Worm (Caenorhabditis elegans) whole organism, L4 larva: ENCODE results near the gene urb-1.
A peak's percentile ranks its signal among the peaks of the same experiment; 100 is the strongest.

Source experiments
- D1046.2 ChIP-seq: fragments of 200-800 bp; sonication (Bioruptor generic); IDR thresholded peaks from 2 replicates; pipeline ENCODE4 v1.3.6; 2022; ENCODE audit warnings: missing genetic modification characterization, missing compliant biosample characterization
- F10B5.3 ChIP-seq: sonication (generic microtip); optimal IDR thresholded peaks from 2 replicates; lab custom pipeline; 2016; ENCODE audit warnings: mild to moderate bottlenecking, missing genetic modification characterization, missing compliant biosample characterization
- F37D6.2 ChIP-seq: sonication (generic microtip); optimal IDR thresholded peaks from 2 replicates; lab custom pipeline; 2016; ENCODE audit warnings: mild to moderate bottlenecking, missing genetic modification characterization, missing compliant biosample characterization
- F44E2.7 ChIP-seq: fragments of 200-800 bp; sonication (Bioruptor generic); IDR thresholded peaks from 2 replicates; pipeline ENCODE4 v2.1.2; 2022; ENCODE audit warnings: missing genetic modification characterization, missing compliant biosample characterization
- T26A8.4 ChIP-seq: fragments of 200-800 bp; sonication (Bioruptor generic); IDR thresholded peaks from 2 replicates; pipeline ENCODE4 v1.3.6; 2022; ENCODE audit warnings: missing genetic modification characterization, missing compliant biosample characterization
- Y48G9A.11 ChIP-seq: fragments of 200-800 bp; sonication (Bioruptor generic); IDR thresholded peaks from 2 replicates; pipeline ENCODE4 v1.3.6; 2022; ENCODE audit warnings: missing genetic modification reagents, missing genetic modification characterization, missing compliant biosample characterization
- Y75B8A.6 ChIP-seq: fragments of 200-800 bp; sonication (Bioruptor generic); IDR thresholded peaks from 2 replicates; pipeline ENCODE4 v1.3.6; 2022; ENCODE audit warnings: missing genetic modification reagents, missing genetic modification characterization, missing compliant biosample characterization
- ZK337.2 ChIP-seq: fragments of 200-800 bp; sonication (Bioruptor generic); IDR thresholded peaks from 2 replicates; pipeline ENCODE4 v1.3.6; 2022; ENCODE audit warnings: missing genetic modification reagents, missing genetic modification characterization, missing compliant biosample characterization
- ZK546.5 ChIP-seq, 2 experiments: sonication (generic microtip); optimal IDR thresholded peaks; 2 replicates each; lab custom pipeline; 2017; ENCODE audit warnings: missing biosample characterization in 2 of 2, missing genetic modification characterization in 2 of 2
- ama-1 ChIP-seq: fragments of 150-350 bp; optimal IDR thresholded peaks from 2 replicates; lab custom pipeline; 2014; ENCODE audit warnings: inconsistent platforms, mixed read lengths
- ceh-32 ChIP-seq: sonication (generic microtip); optimal IDR thresholded peaks from 2 replicates; lab custom pipeline; 2016; ENCODE audit warnings: mild to moderate bottlenecking, missing genetic modification characterization, missing compliant biosample characterization; ENCODE audit not compliant: poor library complexity
- ceh-44 ChIP-seq: fragments of 200-800 bp; sonication (Bioruptor generic); IDR thresholded peaks from 2 replicates; pipeline ENCODE4 v1.3.6; 2022; ENCODE audit warnings: missing genetic modification reagents, missing genetic modification characterization, missing compliant biosample characterization
- ceh-62 ChIP-seq: sonication (generic microtip); optimal IDR thresholded peaks from 2 replicates; lab custom pipeline; 2017; ENCODE audit warnings: missing biosample characterization, missing genetic modification characterization
- ceh-82 ChIP-seq: sonication (generic microtip); optimal IDR thresholded peaks from 2 replicates; lab custom pipeline; 2017; ENCODE audit warnings: missing biosample characterization, missing genetic modification characterization
- ctbp-1 ChIP-seq: fragments of 200-800 bp; sonication (Bioruptor generic); IDR thresholded peaks from 2 replicates; pipeline ENCODE4 v1.3.6; 2022; ENCODE audit warnings: missing genetic modification reagents, missing genetic modification characterization, missing compliant biosample characterization
- daf-16 ChIP-seq, 3 experiments: sonication (generic microtip); optimal IDR thresholded peaks; 2 replicates each; lab custom pipeline; 2016 to 2017; ENCODE audit warnings: missing genetic modification characterization in 3 of 3, missing genetic modification reagents in 3 of 3, mild to moderate bottlenecking in 2 of 3, missing compliant biosample characterization in 2 of 3, missing biosample characterization in 1 of 3, moderate library complexity in 1 of 3
- daf-8 ChIP-seq: fragments of 200-800 bp; sonication (Bioruptor generic); IDR thresholded peaks from 2 replicates; pipeline ENCODE4 v1.3.6; 2022; ENCODE audit warnings: missing genetic modification characterization, missing compliant biosample characterization
- dmd-6 ChIP-seq: fragments of 200-800 bp; sonication (Bioruptor generic); IDR thresholded peaks from 2 replicates; pipeline ENCODE4 v1.3.6; 2022; ENCODE audit warnings: missing genetic modification reagents, missing genetic modification characterization, missing compliant biosample characterization
- dpl-1 ChIP-seq: fragments of 150-350 bp; optimal IDR thresholded peaks from 2 replicates; lab custom pipeline; 2014; ENCODE audit warnings: missing biosample characterization, missing genetic modification reagents, missing genetic modification characterization
- duxl-1 ChIP-seq: sonication (generic microtip); optimal IDR thresholded peaks from 2 replicates; lab custom pipeline; 2016; ENCODE audit warnings: mild to moderate bottlenecking, missing genetic modification characterization, moderate library complexity, missing compliant biosample characterization; ENCODE audit not compliant: poor library complexity
- egl-27 ChIP-seq: sonication (generic microtip); optimal IDR thresholded peaks from 3 replicates; lab custom pipeline; 2017; ENCODE audit warnings: missing biosample characterization, missing genetic modification reagents, missing genetic modification characterization
- fkh-10 ChIP-seq: fragments of 150-350 bp; optimal IDR thresholded peaks from 2 replicates; lab custom pipeline; 2014; ENCODE audit warnings: missing biosample characterization, missing genetic modification reagents, missing genetic modification characterization
- hlh-11 ChIP-seq: fragments of 200-800 bp; sonication (Bioruptor generic); optimal IDR thresholded peaks from 2 replicates; lab custom pipeline; 2018; ENCODE audit warnings: mild to moderate bottlenecking, missing genetic modification characterization, missing compliant biosample characterization
- hlh-30 ChIP-seq: sonication (generic microtip); optimal IDR thresholded peaks from 2 replicates; lab custom pipeline; 2017; ENCODE audit warnings: antibody characterized with exemption, mild to moderate bottlenecking, missing genetic modification characterization, missing compliant biosample characterization; ENCODE audit not compliant: insufficient read depth
- jun-1 ChIP-seq: fragments of 150-350 bp; optimal IDR thresholded peaks from 2 replicates; lab custom pipeline; 2014; ENCODE audit warnings: missing biosample characterization, missing genetic modification reagents, missing genetic modification characterization
- lim-7 ChIP-seq: fragments of 200-800 bp; sonication (Bioruptor generic); IDR thresholded peaks from 2 replicates; pipeline ENCODE4 v1.3.6; 2022; ENCODE audit warnings: missing genetic modification characterization, missing compliant biosample characterization
- lin-13 ChIP-seq: fragments of 150-350 bp; optimal IDR thresholded peaks from 2 replicates; lab custom pipeline; 2014; ENCODE audit warnings: missing biosample characterization, missing genetic modification reagents, missing genetic modification characterization
- lin-15B ChIP-seq: fragments of 150-350 bp; sonication (generic microtip); optimal IDR thresholded peaks from 3 replicates; lab custom pipeline; 2014; ENCODE audit warnings: missing biosample characterization, missing genetic modification characterization
- lin-38 ChIP-seq: fragments of 200-800 bp; sonication (Bioruptor generic); IDR thresholded peaks from 2 replicates; pipeline ENCODE4 v1.3.6; 2022; ENCODE audit warnings: missing genetic modification reagents, missing genetic modification characterization, missing compliant biosample characterization
- lsy-2 ChIP-seq, 2 experiments: fragments of 150-350 bp in 1 of 2; sonication (generic microtip) in 1 of 2; optimal IDR thresholded peaks; 2 replicates each; lab custom pipeline; 2014 to 2017; ENCODE audit warnings: missing biosample characterization in 2 of 2, missing genetic modification characterization in 2 of 2
- madf-5 ChIP-seq, 2 experiments: fragments of 200-800 bp; sonication (Bioruptor generic); IDR thresholded peaks; 2 replicates each; pipeline ENCODE4 v1.3.6; 2022; ENCODE audit warnings: missing compliant biosample characterization in 2 of 2, missing genetic modification characterization in 2 of 2
- mdt-29 ChIP-seq: fragments of 200-800 bp; sonication (Bioruptor generic); IDR thresholded peaks from 2 replicates; pipeline ENCODE4 v1.3.6; 2022; ENCODE audit warnings: missing genetic modification reagents, missing genetic modification characterization, missing compliant biosample characterization
- mep-1 ChIP-seq: fragments of 150-350 bp; sonication (generic microtip); optimal IDR thresholded peaks from 3 replicates; lab custom pipeline; 2014; ENCODE audit warnings: missing biosample characterization, missing genetic modification characterization
- mes-2 ChIP-seq: sonication (generic microtip); optimal IDR thresholded peaks from 2 replicates; lab custom pipeline; 2016; ENCODE audit warnings: missing genotype, mild to moderate bottlenecking, missing genetic modification characterization, missing compliant biosample characterization; ENCODE audit not compliant: poor library complexity, severe bottlenecking
- nhr-102 ChIP-seq: sonication (generic microtip); optimal IDR thresholded peaks from 2 replicates; lab custom pipeline; 2016; ENCODE audit warnings: mild to moderate bottlenecking, missing genetic modification characterization, moderate library complexity, missing compliant biosample characterization
- nhr-11 ChIP-seq: fragments of 150-350 bp; optimal IDR thresholded peaks from 2 replicates; lab custom pipeline; 2014; ENCODE audit warnings: missing biosample characterization, missing genetic modification characterization
- nhr-28 ChIP-seq: fragments of 150-350 bp; optimal IDR thresholded peaks from 2 replicates; lab custom pipeline; 2014; ENCODE audit warnings: missing biosample characterization, missing genetic modification characterization
- nhr-41 ChIP-seq: fragments of 200-800 bp; sonication (Bioruptor generic); IDR thresholded peaks from 2 replicates; pipeline ENCODE4 v1.3.6; 2022; ENCODE audit warnings: missing genetic modification reagents, missing genetic modification characterization, missing compliant biosample characterization
- nhr-48 ChIP-seq: sonication (generic microtip); optimal IDR thresholded peaks from 2 replicates; lab custom pipeline; 2016; ENCODE audit warnings: mild to moderate bottlenecking, missing genetic modification characterization, missing compliant biosample characterization
- nhr-6 ChIP-seq: fragments of 150-350 bp; optimal IDR thresholded peaks from 2 replicates; lab custom pipeline; 2014; ENCODE audit warnings: missing biosample characterization, missing genetic modification characterization
- nhr-77 ChIP-seq: fragments of 150-350 bp; optimal IDR thresholded peaks from 2 replicates; lab custom pipeline; 2014; ENCODE audit warnings: missing biosample characterization, missing genetic modification characterization
- rbr-2 ChIP-seq: sonication (generic microtip); optimal IDR thresholded peaks from 2 replicates; lab custom pipeline; 2016; ENCODE audit warnings: missing genotype, missing genetic modification characterization, missing compliant biosample characterization
- sdz-12 ChIP-seq: fragments of 200-800 bp; sonication (Bioruptor generic); optimal IDR thresholded peaks from 2 replicates; lab custom pipeline; 2018; ENCODE audit warnings: mild to moderate bottlenecking, missing genetic modification characterization, missing compliant biosample characterization
- spr-1 ChIP-seq: sonication (generic microtip); optimal IDR thresholded peaks from 2 replicates; lab custom pipeline; 2016; ENCODE audit warnings: mild to moderate bottlenecking, missing genetic modification characterization, missing compliant biosample characterization
- zag-1 ChIP-seq: fragments of 150-350 bp; optimal IDR thresholded peaks from 2 replicates; lab custom pipeline; 2014; ENCODE audit warnings: missing biosample characterization, missing genetic modification characterization
- zfp-2 ChIP-seq: sonication (generic microtip); optimal IDR thresholded peaks from 2 replicates; lab custom pipeline; 2016; ENCODE audit warnings: mild to moderate bottlenecking, missing genetic modification characterization, missing compliant biosample characterization
- zfp-3 ChIP-seq: fragments of 200-800 bp; sonication (Bioruptor generic); conservative IDR thresholded peaks from 2 replicates; pipeline ENCODE4 v1.3.6; 2022; ENCODE audit warnings: missing genetic modification reagents, missing genetic modification characterization, missing compliant biosample characterization
- zip-2 ChIP-seq: fragments of 150-350 bp; optimal IDR thresholded peaks from 2 replicates; lab custom pipeline; 2014; ENCODE audit warnings: missing biosample characterization, missing genetic modification characterization

urb-1 gene

ce11 chrV:6429870-6430339, 6.0 kb upstream of the urb-1 start, which contains the start of gene alh-4 (continued):
- TF ChIP-seq mep-1 (tag; lab: Kevin White, UChicago) (no peak), nhr-28 (peak; percentile 44), Y48G9A.11 (no peak), hlh-30 (tag; lab: Kevin White, UChicago) (peak; percentile 39), lin-13 (GFP tag; lab: Kevin White, UChicago) (no peak), ceh-62 (tag; lab: Kevin White, UChicago) (no peak)

ce11 chrV:6427433-6427832, 3.5 kb upstream of the urb-1 start:
- TF ChIP-seq spr-1 (tag; lab: Kevin White, UChicago) (no peak), zfp-3 (peak; percentile 50; the same call in 1 of the 2 replicates), ceh-32 (tag; lab: Kevin White, UChicago) (no peak), hlh-11 (peak; percentile 20), dmd-6 (GFP tag; lab: Robert Waterston, UW) (0 out of 2 replicates have a peak, but pooled peaks have one; percentile 12), duxl-1 (tag; lab: Kevin White, UChicago) (no peak), nhr-77 (tag; lab: Kevin White, UChicago) (no peak), ama-1 (lab: Kevin White, UChicago) (peak; percentile 78), daf-16 (GFP tag; optimal IDR thresholded peaks at IDR 0.05; lab: Kevin White, UChicago) (no peak), daf-16 (tag; optimal IDR thresholded peaks at IDR 0.05; lab: Kevin White, UChicago) (peak; percentile 25), nhr-41 (GFP tag; lab: Robert Waterston, UW) (no peak), T26A8.4 (GFP tag; lab: Robert Waterston, UW) (no peak), egl-27 (no peak), madf-5 (GFP tag; IDR thresholded peaks at IDR 0.05; lab: Robert Waterston, UW) (no peak), lim-7 (no peak), zip-2 (tag; lab: Kevin White, UChicago) (no peak), Y75B8A.6 (GFP tag; lab: Robert Waterston, UW) (no peak), mep-1 (tag; lab: Kevin White, UChicago) (peak; percentile 43), nhr-48 (tag; lab: Kevin White, UChicago) (no peak), hlh-30 (tag; lab: Kevin White, UChicago) (peak; percentile 28), zag-1 (tag; lab: Kevin White, UChicago) (no peak), nhr-11 (tag; lab: Kevin White, UChicago) (no peak), ceh-44 (no peak), nhr-28 (no peak), sdz-12 (GFP tag; lab: Kevin White, UChicago) (no peak), mes-2 (tag; lab: Kevin White, UChicago) (peak; percentile 76), nhr-6 (tag; lab: Kevin White, UChicago) (peak; percentile 44), fkh-10 (GFP tag; lab: Kevin White, UChicago) (no peak), ceh-82 (no peak), daf-8 (GFP tag; lab: Robert Waterston, UW) (no peak), D1046.2 (no peak), F10B5.3 (tag; lab: Kevin White, UChicago) (no peak), jun-1 (tag; lab: Kevin White, UChicago) (no peak), rbr-2 (tag; lab: Kevin White, UChicago) (peak; percentile 18), lin-38 (GFP tag; lab: Robert Waterston, UW) (peak; percentile 57), ZK337.2 (no peak), mdt-29 (GFP tag; lab: Robert Waterston, UW) (no peak), nhr-102 (tag; lab: Kevin White, UChicago) (no peak), dpl-1 (GFP tag; lab: Kevin White, UChicago) (peak; percentile 52), lsy-2 (tag; optimal IDR thresholded peaks at IDR 0.05; lab: Kevin White, UChicago) (peak in 1 of 2 experiments; percentile 76), ZK546.5 (tag; optimal IDR thresholded peaks at IDR 0.05; lab: Kevin White, UChicago) (no peak), F37D6.2 (no peak), lin-15B (tag; lab: Kevin White, UChicago) (no peak), F44E2.7 (GFP tag; lab: Robert Waterston, UW) (no peak), ctbp-1 (GFP tag; lab: Robert Waterston, UW) (no peak), zfp-2 (tag; lab: Kevin White, UChicago) (no peak)
